Worm (Caenorhabditis elegans): Measurements from ENCODE around the gene mam-5.

The mam-5 gene

DNA sequence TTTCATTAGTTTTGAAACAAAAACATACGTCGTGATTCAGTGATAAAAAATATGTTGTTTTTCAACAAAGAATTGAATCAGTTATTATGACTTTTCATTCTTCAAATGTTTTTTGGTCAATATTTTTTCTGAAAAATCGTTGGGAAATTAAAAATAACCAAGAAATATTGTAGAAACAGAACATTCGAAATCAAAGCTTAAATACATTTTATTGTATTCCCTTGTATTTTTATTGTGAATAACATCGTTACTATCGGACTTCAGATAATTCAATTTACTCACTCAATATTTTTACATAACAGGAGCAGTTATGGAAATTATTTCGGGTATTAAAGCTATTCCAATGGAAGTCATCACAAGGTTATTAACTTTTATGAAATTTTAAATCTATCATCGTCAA, 35.8 kb upstream of the mam-5 start, which contains the start of gene C50H2.4:
Gene C50H2.4, plus strand, starts transcription at position 301 of the 400 bp plus-strand sequence.
- TF ChIP-seq ztf-11 (tag; optimal IDR thresholded peaks at IDR 0.05) (no peak), ces-1 (GFP tag; optimal IDR thresholded peaks at IDR 0.05) (no peak), unc-39 (tag; optimal IDR thresholded peaks at IDR 0.05) (no peak), sptf-1 (tag; optimal IDR thresholded peaks at IDR 0.05) (no peak)

DNA sequence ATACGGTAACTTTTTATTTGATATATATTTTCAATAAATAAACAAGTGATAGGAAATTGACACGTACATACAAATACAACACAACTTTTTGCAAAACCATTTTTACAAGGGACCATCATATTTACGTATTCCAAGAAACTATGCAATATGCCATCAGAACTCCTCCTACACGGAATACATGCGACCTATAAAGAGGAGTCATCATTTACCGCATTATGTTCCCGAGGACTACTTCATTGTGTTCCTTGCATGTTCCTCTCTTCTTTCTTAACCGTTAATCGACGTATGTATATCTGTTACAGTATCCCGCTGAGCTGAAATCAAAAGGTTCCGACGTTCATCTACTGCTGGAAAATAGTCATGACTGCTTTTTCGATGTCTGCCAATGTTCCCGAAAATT, 34.1 kb upstream of the mam-5 start, which contains the start of gene C50H2.5:
Gene C50H2.5, plus strand, starts transcription at position 301 of the 400 bp plus-strand sequence.
- TF ChIP-seq elt-3 (tag; optimal IDR thresholded peaks at IDR 0.05) = no peak
- TF ChIP-seq zip-8 (tag; optimal IDR thresholded peaks at IDR 0.05) = no peak
- no peak for TF ChIP-seq mab-5 (tag; optimal IDR thresholded peaks at IDR 0.05)
- TF ChIP-seq lin-13 (tag; optimal IDR thresholded peaks at IDR 0.05) = no peak
- TF ChIP-seq ceh-39 (tag; optimal IDR thresholded peaks at IDR 0.05) = no peak
- TF ChIP-seq nhr-237 (tag; optimal IDR thresholded peaks at IDR 0.05) = no peak
- no peak for TF ChIP-seq ceh-83 (GFP tag; optimal IDR thresholded peaks at IDR 0.05)
- no peak for TF ChIP-seq snpc-4 (tag; optimal IDR thresholded peaks at IDR 0.05)
- TF ChIP-seq drap-1 (GFP tag; optimal IDR thresholded peaks at IDR 0.05) = no peak
- TF ChIP-seq nhr-2 (tag; optimal IDR thresholded peaks at IDR 0.05) = no peak
- no peak for TF ChIP-seq lin-32 (GFP tag; optimal IDR thresholded peaks at IDR 0.05)
- no peak for TF ChIP-seq ces-1 (GFP tag; optimal IDR thresholded peaks at IDR 0.05)
- TF ChIP-seq nhr-28 (tag; optimal IDR thresholded peaks at IDR 0.05) = no peak

DNA sequence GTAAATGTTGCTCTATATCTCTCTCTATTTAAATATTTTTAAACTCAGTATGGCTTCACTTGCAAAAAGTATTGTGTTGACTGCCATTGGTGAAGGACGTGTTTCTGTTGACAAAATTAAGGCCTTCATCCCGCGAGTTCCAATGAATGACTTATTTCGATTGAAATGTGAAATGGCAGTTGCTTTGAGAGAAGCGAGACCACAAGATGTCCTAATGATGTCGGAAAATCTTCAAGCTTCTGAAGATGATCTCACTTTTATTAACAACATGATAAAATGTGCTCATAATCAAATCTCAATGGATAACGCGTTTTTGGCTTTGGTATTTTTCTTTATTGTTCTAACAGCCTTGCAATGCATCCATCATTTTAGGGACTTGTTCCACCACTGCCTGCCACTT, 31.2 kb upstream of the mam-5 start, which contains the start of gene ceh-75:
Gene ceh-75, plus strand, starts transcription at position 50 of the 400 bp plus-strand sequence.
- no peak for TF ChIP-seq mls-2 (tag; optimal IDR thresholded peaks at IDR 0.05)
- TF ChIP-seq nhr-12 (tag; optimal IDR thresholded peaks at IDR 0.05) = no peak
- TF ChIP-seq unc-39 (tag; optimal IDR thresholded peaks at IDR 0.05) = no peak
- TF ChIP-seq sptf-1 (tag; optimal IDR thresholded peaks at IDR 0.05) = no peak

- no peak for TF ChIP-seq pha-4 (tag; optimal IDR thresholded peaks at IDR 0.05)
- TF ChIP-seq ceh-43 (GFP tag; optimal IDR thresholded peaks at IDR 0.05) = no peak
- TF ChIP-seq zip-8 (tag; optimal IDR thresholded peaks at IDR 0.05) = no peak
- no peak for TF ChIP-seq nhr-2 (tag; optimal IDR thresholded peaks at IDR 0.05)
- TF ChIP-seq lsy-2 (tag; optimal IDR thresholded peaks at IDR 0.05) = no peak
- TF ChIP-seq lin-32 (GFP tag; optimal IDR thresholded peaks at IDR 0.05) = no peak
- TF ChIP-seq flh-1 (GFP tag; optimal IDR thresholded peaks at IDR 0.05) = no peak
- no peak for TF ChIP-seq cnd-1 (tag; optimal IDR thresholded peaks at IDR 0.05)
- TF ChIP-seq unc-120 (tag; optimal IDR thresholded peaks at IDR 0.05; ENCODE audit: poor library complexity, severe bottlenecking) = no peak
- TF ChIP-seq drap-1 (GFP tag; optimal IDR thresholded peaks at IDR 0.05) = no peak
- no peak for TF ChIP-seq ham-2 (GFP tag; optimal IDR thresholded peaks at IDR 0.05)
- TF ChIP-seq snpc-4 (tag; optimal IDR thresholded peaks at IDR 0.05) = no peak
- TF ChIP-seq tbx-8 (GFP tag; optimal IDR thresholded peaks at IDR 0.05) = no peak
- TF ChIP-seq nhr-28 (tag; optimal IDR thresholded peaks at IDR 0.05) = no peak
Measured at ce11 chrV:9922481-9922880, 30.0 kb upstream of the mam-5 start, which contains the start of gene C50H2.7. TSS of gene C50H2.7 (plus strand) at chrV:9922781.

- TF ChIP-seq nhr-237 (tag; optimal IDR thresholded peaks at IDR 0.05) (no peak), mls-2 (tag; optimal IDR thresholded peaks at IDR 0.05) (no peak), ham-2 (GFP tag; optimal IDR thresholded peaks at IDR 0.05) (no peak), lin-32 (GFP tag; optimal IDR thresholded peaks at IDR 0.05) (no peak), sptf-1 (tag; optimal IDR thresholded peaks at IDR 0.05) (no peak), mab-5 (tag; optimal IDR thresholded peaks at IDR 0.05) (no peak), unc-39 (tag; optimal IDR thresholded peaks at IDR 0.05) (no peak), cnd-1 (tag; optimal IDR thresholded peaks at IDR 0.05) (no peak), hlh-1 (tag; optimal IDR thresholded peaks at IDR 0.05) (no peak), pha-4 (tag; optimal IDR thresholded peaks at IDR 0.05) (no peak), nhr-12 (tag; optimal IDR thresholded peaks at IDR 0.05) (no peak), zip-8 (tag; optimal IDR thresholded peaks at IDR 0.05) (no peak)
Measured at ce11 chrV:9924389-9924788, 28.1 kb upstream of the mam-5 start.

DNA sequence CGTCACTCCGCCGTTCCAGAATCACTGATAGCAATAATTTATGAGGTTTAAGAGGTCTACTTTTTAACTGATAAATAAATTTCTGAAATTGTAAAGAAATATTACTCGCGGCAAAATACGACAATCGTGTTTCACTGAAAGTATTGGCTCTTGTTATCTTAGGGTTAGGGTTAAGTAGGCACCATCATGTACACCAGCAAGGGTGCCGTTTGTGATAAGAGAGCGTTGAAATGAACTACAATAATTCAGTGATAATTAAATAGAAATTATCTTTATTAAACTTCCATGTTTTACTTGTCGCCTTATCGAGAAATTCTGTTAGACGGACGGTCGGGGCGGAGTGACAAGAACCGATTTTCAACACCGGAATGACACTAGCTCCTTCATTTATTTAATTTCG, 26.9 kb upstream of the mam-5 start:
- TF ChIP-seq nhr-237 (tag; optimal IDR thresholded peaks at IDR 0.05) = no peak
- no peak for TF ChIP-seq ces-1 (GFP tag; optimal IDR thresholded peaks at IDR 0.05)
- no peak for TF ChIP-seq ceh-39 (tag; optimal IDR thresholded peaks at IDR 0.05)
- no peak for TF ChIP-seq ceh-83 (GFP tag; optimal IDR thresholded peaks at IDR 0.05)
- TF ChIP-seq nhr-28 (tag; optimal IDR thresholded peaks at IDR 0.05) = no peak

DNA sequence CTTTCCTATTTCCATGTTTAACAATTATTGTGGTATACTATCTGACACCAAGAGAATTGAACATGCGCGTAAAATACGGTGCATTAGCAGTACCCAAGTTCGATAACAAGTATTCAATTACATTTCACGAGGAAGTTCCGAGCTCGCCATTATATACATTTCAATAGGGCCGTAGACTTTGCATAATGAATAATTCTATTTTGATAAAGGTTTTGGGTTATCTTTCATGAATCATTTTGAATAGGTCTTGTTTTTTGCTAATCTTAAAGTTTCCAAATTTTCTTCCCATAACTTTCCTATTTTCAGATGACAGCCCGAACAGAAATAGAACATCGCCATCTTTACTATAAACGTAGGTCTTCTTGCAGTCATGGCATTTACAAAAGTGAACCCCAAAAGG, 26.3 kb upstream of the mam-5 start, which contains the start of gene C50H2.13:
Gene C50H2.13, plus strand, starts transcription at position 301 of the 400 bp plus-strand sequence.
- TF ChIP-seq blmp-1 (tag; optimal IDR thresholded peaks at IDR 0.05) = no peak
- TF ChIP-seq nhr-28 (tag; optimal IDR thresholded peaks at IDR 0.05) = no peak
- TF ChIP-seq nhr-2 (tag; optimal IDR thresholded peaks at IDR 0.05) = no peak
- no peak for TF ChIP-seq nhr-76 (tag; optimal IDR thresholded peaks at IDR 0.05)
- TF ChIP-seq lin-13 (tag; optimal IDR thresholded peaks at IDR 0.05) = no peak
- TF ChIP-seq M03D4.4 (tag; optimal IDR thresholded peaks at IDR 0.05) = no peak
- TF ChIP-seq mls-2 (tag; optimal IDR thresholded peaks at IDR 0.05) = no peak
- no peak for TF ChIP-seq sem-2 (GFP tag; optimal IDR thresholded peaks at IDR 0.05)
- TF ChIP-seq mab-5 (tag; optimal IDR thresholded peaks at IDR 0.05) = no peak
- TF ChIP-seq lsy-2 (tag; optimal IDR thresholded peaks at IDR 0.05) = no peak
- TF ChIP-seq pha-4 (tag; optimal IDR thresholded peaks at IDR 0.05) = no peak
- no peak for TF ChIP-seq unc-120 (tag; optimal IDR thresholded peaks at IDR 0.05; ENCODE audit: poor library complexity, severe bottlenecking)
- TF ChIP-seq ceh-83 (GFP tag; optimal IDR thresholded peaks at IDR 0.05) = no peak
- no peak for TF ChIP-seq bed-3 (GFP tag; optimal IDR thresholded peaks at IDR 0.05)
- no peak for TF ChIP-seq hlh-1 (tag; optimal IDR thresholded peaks at IDR 0.05)
- no peak for TF ChIP-seq elt-3 (tag; optimal IDR thresholded peaks at IDR 0.05)
